Fruit fly (Drosophila melanogaster): ENCODE results near the gene CG42658.

DNA sequence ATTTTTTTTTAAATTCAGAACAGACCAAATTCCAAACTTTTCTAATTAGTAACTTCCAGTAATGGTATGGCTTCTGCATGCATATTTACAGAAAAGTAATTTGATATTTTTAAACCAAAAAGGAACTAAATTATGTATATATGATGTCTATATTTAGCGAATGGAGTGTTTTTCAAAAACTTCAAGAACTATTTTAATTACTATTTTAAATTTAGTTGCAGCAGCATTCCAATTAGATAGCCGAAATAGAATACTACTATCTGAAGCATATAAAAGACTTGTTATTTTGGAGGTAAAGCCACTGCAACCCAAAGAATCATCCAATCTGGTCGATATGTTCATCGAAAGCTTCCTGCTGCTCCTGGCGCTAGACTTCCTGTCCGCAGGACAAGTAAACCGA is 35.0 kb downstream of the CG42658 start, which contains the start of gene CG17234:
- TF ChIP-seq psq (optimal IDR thresholded peaks at IDR 0.05), result no peak
- no peak for TF ChIP-seq h (optimal IDR thresholded peaks at IDR 0.05)
- TF ChIP-seq Myc (optimal IDR thresholded peaks at IDR 0.05), result no peak
- TF ChIP-seq ttk (optimal IDR thresholded peaks at IDR 0.05), result no peak
